Worm (Caenorhabditis elegans) whole organism, L3 larva: ENCODE results near the gene DH11.2.
A peak's percentile ranks its signal among the peaks of the same experiment; 100 is the strongest.

Experiments used
- R02D3.7 ChIP-seq: fragments of 150-350 bp; optimal IDR thresholded peaks from 2 replicates; lab custom pipeline; 2014; ENCODE audit warnings: missing biosample characterization, missing genetic modification characterization
- ZK546.5 ChIP-seq: sonication (generic microtip); optimal IDR thresholded peaks from 2 replicates; lab custom pipeline; 2017; ENCODE audit warnings: missing biosample characterization, missing genetic modification characterization
- aly-2 ChIP-seq: fragments of 150-350 bp; optimal IDR thresholded peaks from 2 replicates; lab custom pipeline; 2014; ENCODE audit warnings: missing biosample characterization, missing genetic modification characterization
- ama-1 ChIP-seq: fragments of 150-350 bp; optimal IDR thresholded peaks from 2 replicates; lab custom pipeline; 2018
- ceh-16 ChIP-seq: sonication (generic microtip); optimal IDR thresholded peaks from 2 replicates; lab custom pipeline; 2017; ENCODE audit warnings: missing biosample characterization, missing genetic modification characterization
- ceh-28 ChIP-seq: fragments of 150-350 bp; optimal IDR thresholded peaks from 2 replicates; lab custom pipeline; 2014; ENCODE audit warnings: missing biosample characterization, missing genetic modification reagents, missing genetic modification characterization
- ceh-82 ChIP-seq: fragments of 150-350 bp; optimal IDR thresholded peaks from 2 replicates; lab custom pipeline; 2014; ENCODE audit warnings: missing biosample characterization, missing genetic modification characterization
- ceh-9 ChIP-seq: sonication (generic microtip); optimal IDR thresholded peaks from 2 replicates; lab custom pipeline; 2018; ENCODE audit warnings: missing biosample characterization, missing genetic modification characterization
- daf-12 ChIP-seq: fragments of 150-350 bp; optimal IDR thresholded peaks from 2 replicates; lab custom pipeline; 2014; ENCODE audit warnings: missing biosample characterization, missing genetic modification reagents, missing genetic modification characterization
- egl-27 ChIP-seq: sonication (generic microtip); optimal IDR thresholded peaks from 4 replicates; lab custom pipeline; 2017; ENCODE audit warnings: missing biosample characterization, missing genetic modification reagents, missing genetic modification characterization
- egl-5 ChIP-seq: fragments of 150-350 bp; optimal IDR thresholded peaks from 2 replicates; lab custom pipeline; 2017; ENCODE audit warnings: missing biosample characterization, missing genetic modification reagents, missing genetic modification characterization, inconsistent platforms
- elt-1 ChIP-seq: fragments of 150-350 bp; optimal IDR thresholded peaks from 2 replicates; lab custom pipeline; 2014; ENCODE audit warnings: missing biosample characterization, missing genetic modification characterization
- elt-2 ChIP-seq: sonication (generic microtip); optimal IDR thresholded peaks from 2 replicates; lab custom pipeline; 2016; ENCODE audit warnings: missing genetic modification reagents, mild to moderate bottlenecking, missing genetic modification characterization, missing compliant biosample characterization
- elt-3 ChIP-seq, 3 experiments: fragments of 150-350 bp in 1 of 3; sonication (generic microtip) in 2 of 3; optimal IDR thresholded peaks; 2 replicates in 2 of 3; 4 replicates in 1 of 3; lab custom pipeline; 2014 to 2017; ENCODE audit warnings: missing biosample characterization in 3 of 3, missing genetic modification characterization in 3 of 3
- eor-1 ChIP-seq, 2 experiments: fragments of 150-350 bp; optimal IDR thresholded peaks; 2 replicates each; lab custom pipeline; 2014 to 2018; ENCODE audit warnings: missing biosample characterization in 2 of 2, missing genetic modification characterization in 2 of 2
- fkh-10 ChIP-seq: sonication (generic microtip); optimal IDR thresholded peaks from 2 replicates; lab custom pipeline; 2017; ENCODE audit warnings: missing biosample characterization, missing genetic modification reagents, missing genetic modification characterization
- fkh-2 ChIP-seq: fragments of 150-350 bp; optimal IDR thresholded peaks from 2 replicates; lab custom pipeline; 2014; ENCODE audit warnings: missing biosample characterization, missing genetic modification reagents, missing genetic modification characterization
- fos-1 ChIP-seq: fragments of 150-350 bp; optimal IDR thresholded peaks from 2 replicates; lab custom pipeline; 2014; ENCODE audit warnings: missing biosample characterization, missing genetic modification characterization
- hmg-11 ChIP-seq: sonication (generic microtip); optimal IDR thresholded peaks from 2 replicates; lab custom pipeline; 2016; ENCODE audit warnings: missing genetic modification characterization, missing compliant biosample characterization
- lin-15B ChIP-seq: fragments of 150-350 bp; optimal IDR thresholded peaks from 2 replicates; lab custom pipeline; 2014; ENCODE audit warnings: missing biosample characterization, missing genetic modification characterization
- lin-39 ChIP-seq: fragments of 150-350 bp; optimal IDR thresholded peaks from 2 replicates; lab custom pipeline; 2018; ENCODE audit warnings: missing biosample characterization, missing genetic modification reagents, missing genetic modification characterization
- lsy-12 ChIP-seq: sonication (generic microtip); optimal IDR thresholded peaks from 2 replicates; lab custom pipeline; 2016; ENCODE audit warnings: mild to moderate bottlenecking, missing genetic modification characterization, missing compliant biosample characterization
- mdl-1 ChIP-seq: fragments of 150-350 bp; optimal IDR thresholded peaks from 2 replicates; lab custom pipeline; 2014; ENCODE audit warnings: missing biosample characterization, missing genetic modification characterization
- mml-1 ChIP-seq: fragments of 150-350 bp; sonication (generic microtip); optimal IDR thresholded peaks from 3 replicates; lab custom pipeline; 2014; ENCODE audit warnings: missing biosample characterization, missing genetic modification characterization
- nfya-1 ChIP-seq: sonication (generic microtip); optimal IDR thresholded peaks from 2 replicates; lab custom pipeline; 2017; ENCODE audit warnings: missing genetic modification characterization, mild to moderate bottlenecking, missing compliant biosample characterization, antibody characterized with exemption, moderate library complexity; ENCODE audit not compliant: insufficient read depth
- nhr-11 ChIP-seq: fragments of 150-350 bp; optimal IDR thresholded peaks from 2 replicates; lab custom pipeline; 2014; ENCODE audit warnings: missing biosample characterization, missing genetic modification characterization
- nhr-12 ChIP-seq: fragments of 150-350 bp; optimal IDR thresholded peaks from 2 replicates; lab custom pipeline; 2014; ENCODE audit warnings: missing biosample characterization, missing genetic modification characterization
- nhr-23 ChIP-seq: fragments of 150-350 bp; optimal IDR thresholded peaks from 2 replicates; lab custom pipeline; 2014; ENCODE audit warnings: missing biosample characterization, missing genetic modification reagents, missing genetic modification characterization
- nhr-237 ChIP-seq: fragments of 150-350 bp; optimal IDR thresholded peaks from 2 replicates; lab custom pipeline; 2014; ENCODE audit warnings: missing biosample characterization, missing genetic modification characterization
- nhr-25 ChIP-seq: sonication (generic microtip); optimal IDR thresholded peaks from 2 replicates; lab custom pipeline; 2017; ENCODE audit warnings: missing biosample characterization, missing genetic modification characterization
- nhr-28 ChIP-seq: fragments of 150-350 bp; optimal IDR thresholded peaks from 2 replicates; lab custom pipeline; 2014; ENCODE audit warnings: missing biosample characterization, missing genetic modification characterization
- nhr-43 ChIP-seq: sonication (generic microtip); optimal IDR thresholded peaks from 2 replicates; lab custom pipeline; 2016; ENCODE audit warnings: mild to moderate bottlenecking, missing genetic modification characterization, missing compliant biosample characterization; ENCODE audit not compliant: poor library complexity, severe bottlenecking
- nhr-67 ChIP-seq: fragments of 150-350 bp; optimal IDR thresholded peaks from 2 replicates; lab custom pipeline; 2014; ENCODE audit warnings: missing biosample characterization, missing genetic modification characterization
- nhr-76 ChIP-seq: fragments of 150-350 bp; sonication (generic microtip); optimal IDR thresholded peaks from 5 replicates; lab custom pipeline; 2014; ENCODE audit warnings: missing biosample characterization, missing genetic modification characterization
- nhr-77 ChIP-seq: fragments of 150-350 bp; optimal IDR thresholded peaks from 2 replicates; lab custom pipeline; 2014; ENCODE audit warnings: missing biosample characterization, missing genetic modification characterization
- pqm-1 ChIP-seq: fragments of 150-350 bp; optimal IDR thresholded peaks from 2 replicates; lab custom pipeline; 2017; ENCODE audit warnings: missing biosample characterization, missing genetic modification characterization, inconsistent platforms
- sea-2 ChIP-seq: fragments of 150-350 bp; sonication (generic microtip); optimal IDR thresholded peaks from 4 replicates; lab custom pipeline; 2014; ENCODE audit warnings: missing biosample characterization, missing genetic modification reagents, missing genetic modification characterization
- skn-1 ChIP-seq: fragments of 150-350 bp; optimal IDR thresholded peaks from 2 replicates; lab custom pipeline; 2014; ENCODE audit warnings: missing biosample characterization, missing genetic modification characterization
- snpc-4 ChIP-seq: fragments of 150-350 bp; optimal IDR thresholded peaks from 2 replicates; lab custom pipeline; 2014; ENCODE audit warnings: missing biosample characterization, missing genetic modification characterization
- tbx-2 ChIP-seq: sonication (generic microtip); optimal IDR thresholded peaks from 2 replicates; lab custom pipeline; 2016; ENCODE audit warnings: mild to moderate bottlenecking, missing genetic modification characterization, missing compliant biosample characterization
- unc-39 ChIP-seq: sonication (generic microtip); optimal IDR thresholded peaks from 4 replicates; lab custom pipeline; 2017; ENCODE audit warnings: missing biosample characterization, missing genetic modification characterization
- unc-62 ChIP-seq: fragments of 150-350 bp; sonication (generic microtip); optimal IDR thresholded peaks from 4 replicates; lab custom pipeline; 2014; ENCODE audit warnings: missing biosample characterization, missing genetic modification reagents, missing genetic modification characterization
- zag-1 ChIP-seq: fragments of 150-350 bp; optimal IDR thresholded peaks from 2 replicates; lab custom pipeline; 2014; ENCODE audit warnings: missing biosample characterization, missing genetic modification characterization
- ztf-11 ChIP-seq: fragments of 150-350 bp; optimal IDR thresholded peaks from 2 replicates; lab custom pipeline; 2014; ENCODE audit warnings: missing biosample characterization, missing genetic modification characterization
- ztf-4 ChIP-seq: fragments of 150-350 bp; optimal IDR thresholded peaks from 2 replicates; lab custom pipeline; 2014; ENCODE audit warnings: missing biosample characterization, missing genetic modification characterization

The DH11.2 gene

ce11 chrII:8022461-8022860, 9.8 kb downstream of the DH11.2 start, which contains the start of gene hda-2:
TSS of gene hda-2 (minus strand) at chrII:8022561.
- no peak for TF ChIP-seq snpc-4 (tag; lab: Kevin White, UChicago)
- no peak for TF ChIP-seq fkh-2 (tag; lab: Kevin White, UChicago)
- TF ChIP-seq fkh-10 (GFP tag; lab: Kevin White, UChicago), result no peak
- no peak for TF ChIP-seq mdl-1 (tag; lab: Kevin White, UChicago)
- TF ChIP-seq nhr-25, result no peak
- TF ChIP-seq eor-1 (tag; optimal IDR thresholded peaks at IDR 0.05; lab: Kevin White, UChicago), result no peak
- no peak for TF ChIP-seq ama-1
- TF ChIP-seq sea-2 (GFP tag; lab: Kevin White, UChicago), result no peak
- no peak for TF ChIP-seq nfya-1 (tag; lab: Kevin White, UChicago)
- no peak for TF ChIP-seq nhr-28 (tag; lab: Kevin White, UChicago)
- TF ChIP-seq lin-15B (tag; lab: Kevin White, UChicago), result no peak
- no peak for TF ChIP-seq ceh-16 (tag; lab: Kevin White, UChicago)
- no peak for TF ChIP-seq ztf-4 (tag; lab: Kevin White, UChicago)
- TF ChIP-seq nhr-77 (tag; lab: Kevin White, UChicago), result no peak
- TF ChIP-seq, all 47 proteins: peak for 0

DNA sequence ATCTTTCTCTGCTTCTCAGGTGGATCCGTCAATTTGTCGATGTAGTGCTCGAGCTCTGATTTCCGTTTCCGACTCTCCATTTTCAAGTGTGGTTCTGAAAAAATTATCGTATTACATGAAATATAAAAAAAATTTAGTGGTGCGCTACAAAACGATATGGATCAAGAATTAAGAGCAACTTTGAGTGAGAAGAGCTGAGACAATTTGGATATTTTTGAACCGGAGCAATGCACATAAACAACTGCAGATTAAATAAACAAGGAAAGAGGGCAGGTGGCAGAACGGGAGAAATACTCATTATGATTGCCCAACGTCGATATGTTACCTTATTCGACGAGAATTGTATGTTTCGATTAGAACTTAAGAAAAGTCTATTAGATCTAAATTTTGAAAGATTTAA, 15.0 kb downstream of the DH11.2 start, which contains the start of gene swsn-7:
Gene swsn-7, minus strand, starts transcription at position 101 of the 400 bp plus-strand sequence.
- TF ChIP-seq mdl-1 (tag; lab: Kevin White, UChicago) (no peak), fos-1 (tag; lab: Kevin White, UChicago) (no peak), elt-1 (tag; lab: Kevin White, UChicago) (no peak), nhr-43 (tag; lab: Kevin White, UChicago) (no peak), nhr-77 (tag; lab: Kevin White, UChicago) (no peak), nhr-76 (tag; lab: Kevin White, UChicago) (no peak), elt-3 (tag; optimal IDR thresholded peaks at IDR 0.05; lab: Kevin White, UChicago) (no peak), lin-39 (no peak), skn-1 (tag; lab: Kevin White, UChicago) (no peak), tbx-2 (tag; lab: Kevin White, UChicago) (no peak), nhr-23 (tag; lab: Kevin White, UChicago) (no peak), zag-1 (no peak)

DNA sequence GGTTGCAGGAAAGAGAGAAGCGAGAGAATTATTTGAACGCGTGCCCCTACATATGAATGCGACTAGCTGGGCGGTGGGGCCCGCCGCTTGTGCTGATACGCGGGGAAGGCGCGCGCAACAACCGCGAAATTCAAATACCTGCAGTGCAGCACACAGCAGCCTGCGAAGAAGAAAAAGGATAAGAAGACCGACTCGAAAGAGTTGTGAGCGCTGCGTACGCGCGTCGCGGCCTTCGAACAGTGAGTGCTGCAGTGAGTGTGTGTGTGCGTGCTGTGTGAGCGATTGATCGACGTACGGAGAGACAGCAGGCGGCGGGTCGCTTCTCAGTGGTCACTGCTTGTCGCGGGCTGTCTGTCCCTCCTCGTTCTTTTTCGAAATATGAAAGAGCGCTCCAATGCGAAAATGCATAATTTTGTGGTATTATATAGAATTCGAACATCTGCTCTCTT, 15.7 kb downstream of the DH11.2 start:
- TF ChIP-seq fos-1 (tag; lab: Kevin White, UChicago), result peak; percentile 36
- peak; percentile 73 for TF ChIP-seq R02D3.7 (tag; lab: Kevin White, UChicago)
- no peak for TF ChIP-seq eor-1 (tag; optimal IDR thresholded peaks at IDR 0.05; lab: Kevin White, UChicago)
- no peak for TF ChIP-seq ztf-4 (tag; lab: Kevin White, UChicago)
- no peak for TF ChIP-seq nhr-76 (tag; lab: Kevin White, UChicago)
- TF ChIP-seq elt-1 (tag; lab: Kevin White, UChicago), result no peak
- TF ChIP-seq aly-2, result no peak
- TF ChIP-seq ceh-9 (tag; lab: Kevin White, UChicago), result no peak
- TF ChIP-seq zag-1, result no peak
- TF ChIP-seq daf-12 (tag; lab: Kevin White, UChicago), result no peak
- peak; percentile 93 for TF ChIP-seq nfya-1 (tag; lab: Kevin White, UChicago)
- TF ChIP-seq hmg-11 (tag; lab: Kevin White, UChicago), result peak; percentile 98
- peak; percentile 81 for TF ChIP-seq snpc-4 (tag; lab: Kevin White, UChicago)
- TF ChIP-seq egl-27 (tag; lab: Kevin White, UChicago), result peak; percentile 79
- no peak for TF ChIP-seq elt-3 (tag; optimal IDR thresholded peaks at IDR 0.05; lab: Kevin White, UChicago)
- TF ChIP-seq ceh-82 (tag; lab: Kevin White, UChicago), result peak; percentile 43
- TF ChIP-seq unc-62 (GFP tag; lab: Kevin White, UChicago), result peak; percentile 37
- peak; percentile 88 for TF ChIP-seq elt-2
- no peak for TF ChIP-seq ceh-16 (tag; lab: Kevin White, UChicago)
- TF ChIP-seq skn-1 (tag; lab: Kevin White, UChicago), result peak; percentile 60
- TF ChIP-seq pqm-1 (tag; lab: Kevin White, UChicago), result peak; percentile 45
- TF ChIP-seq nhr-43 (tag; lab: Kevin White, UChicago), result peak; percentile 73
- no peak for TF ChIP-seq nhr-67 (tag; lab: Kevin White, UChicago)
- no peak for TF ChIP-seq nhr-12 (tag; lab: Kevin White, UChicago)
- no peak for TF ChIP-seq nhr-77 (tag; lab: Kevin White, UChicago)
- TF ChIP-seq egl-5 (tag; lab: Kevin White, UChicago), result peak; percentile 35
- peak; percentile 5 for TF ChIP-seq sea-2 (GFP tag; lab: Kevin White, UChicago)
- TF ChIP-seq nhr-11, result peak; percentile 19
- TF ChIP-seq nhr-237 (tag; lab: Kevin White, UChicago), result no peak
- TF ChIP-seq nhr-25, result peak; percentile 50
- peak; percentile 91 for TF ChIP-seq lin-39
- TF ChIP-seq mdl-1 (tag; lab: Kevin White, UChicago), result peak; percentile 18
- TF ChIP-seq fkh-2 (tag; lab: Kevin White, UChicago), result no peak
- no peak for TF ChIP-seq ztf-11 (tag; lab: Kevin White, UChicago)
- TF ChIP-seq fkh-10 (GFP tag; lab: Kevin White, UChicago), result peak; percentile 68
- TF ChIP-seq mml-1 (tag; lab: Kevin White, UChicago), result no peak
- peak; percentile 77 for TF ChIP-seq tbx-2 (tag; lab: Kevin White, UChicago)
- TF ChIP-seq unc-39 (tag; lab: Kevin White, UChicago), result no peak
- TF ChIP-seq ZK546.5, result no peak
- TF ChIP-seq lsy-12, result peak; percentile 82
- TF ChIP-seq nhr-23 (tag; lab: Kevin White, UChicago), result peak; percentile 70
- peak; percentile 78 for TF ChIP-seq ceh-28
- peak; percentile 95 for TF ChIP-seq lin-15B (tag; lab: Kevin White, UChicago)
